Fruit fly (Drosophila melanogaster) whole organism, prepupa: ENCODE results near the gene CG33939.

Experiments used
- Blimp-1 ChIP-seq: fragments of 200-800 bp; sonication (Bioruptor generic); optimal IDR thresholded peaks from 3 replicates; lab custom pipeline; 2017; ENCODE audit warnings: missing biosample characterization, missing genetic modification characterization, mild to moderate bottlenecking, moderate library complexity, missing genetic modification reagents
- CG10631 ChIP-seq: fragments of 200-800 bp; sonication (Bioruptor generic); optimal IDR thresholded peaks from 2 replicates; lab custom pipeline; 2016; ENCODE audit warnings: missing biosample characterization, missing genetic modification characterization
- CG10669 ChIP-seq: fragments of 200-800 bp; sonication (Bioruptor generic); optimal IDR thresholded peaks from 3 replicates; lab custom pipeline; 2018; ENCODE audit warnings: missing biosample characterization, mild to moderate bottlenecking, missing genetic modification characterization, moderate library complexity
- CG11294 ChIP-seq: fragments of 200-800 bp; sonication (Bioruptor generic); IDR thresholded peaks from 2 replicates; pipeline ENCODE4 v1.3.6; 2022; ENCODE audit warnings: missing biosample characterization, missing genetic modification characterization
- CG11762 ChIP-seq: fragments of 200-800 bp; sonication (Bioruptor generic); optimal IDR thresholded peaks from 3 replicates; lab custom pipeline; 2016; ENCODE audit warnings: missing biosample characterization, missing genetic modification characterization; ENCODE audit not compliant: insufficient read depth
- CG15336 ChIP-seq: fragments of 200-800 bp; sonication (Bioruptor generic); IDR thresholded peaks from 2 replicates; pipeline ENCODE4 v1.3.6; 2022; ENCODE audit warnings: missing biosample characterization, missing genetic modification characterization
- CG32006 ChIP-seq: fragments of 200-800 bp; sonication (Bioruptor generic); optimal IDR thresholded peaks from 3 replicates; lab custom pipeline; 2017; ENCODE audit warnings: missing biosample characterization, mild to moderate bottlenecking, missing genetic modification characterization
- CG34406 ChIP-seq: fragments of 200-800 bp; sonication (Bioruptor generic); optimal IDR thresholded peaks from 3 replicates; lab custom pipeline; 2016; ENCODE audit warnings: missing biosample characterization, missing genetic modification characterization
- CG3919 ChIP-seq: fragments of 200-800 bp; sonication (Bioruptor generic); optimal IDR thresholded peaks from 3 replicates; lab custom pipeline; 2016; ENCODE audit warnings: missing biosample characterization, missing genetic modification characterization
- CG4318 ChIP-seq: fragments of 200-800 bp; sonication (Bioruptor generic); optimal IDR thresholded peaks from 3 replicates; lab custom pipeline; 2017; ENCODE audit warnings: missing biosample characterization, mild to moderate bottlenecking, missing genetic modification characterization
- CG6163 ChIP-seq: fragments of 200-800 bp; sonication (Bioruptor generic); IDR thresholded peaks from 3 replicates; pipeline ENCODE4 v1.3.6; 2022; ENCODE audit warnings: missing biosample characterization, missing genetic modification characterization
- CG6276 ChIP-seq: fragments of 200-800 bp; sonication (Bioruptor generic); optimal IDR thresholded peaks from 2 replicates; lab custom pipeline; 2017; ENCODE audit warnings: missing biosample characterization, mild to moderate bottlenecking, missing genetic modification characterization
- CG6792 ChIP-seq: fragments of 200-800 bp; sonication (Bioruptor generic); optimal IDR thresholded peaks from 3 replicates; lab custom pipeline; 2016; ENCODE audit warnings: missing biosample characterization, missing genetic modification characterization
- CG6808 ChIP-seq: fragments of 200-800 bp; sonication (Bioruptor generic); optimal IDR thresholded peaks from 3 replicates; lab custom pipeline; 2017; ENCODE audit warnings: missing biosample characterization, missing genetic modification characterization, mild to moderate bottlenecking, moderate library complexity, missing genetic modification reagents
- CG6854 ChIP-seq: fragments of 200-800 bp; sonication (Bioruptor generic); optimal IDR thresholded peaks from 2 replicates; lab custom pipeline; 2017; ENCODE audit warnings: missing biosample characterization, mild to moderate bottlenecking, missing genetic modification characterization
- CG8119 ChIP-seq: fragments of 200-800 bp; sonication (Bioruptor generic); IDR thresholded peaks from 3 replicates; pipeline ENCODE4 v1.3.6; 2022; ENCODE audit warnings: missing biosample characterization, missing genetic modification characterization
- CG8319 ChIP-seq: fragments of 200-800 bp; sonication (Bioruptor generic); optimal IDR thresholded peaks from 3 replicates; lab custom pipeline; 2016; ENCODE audit warnings: missing biosample characterization, missing genetic modification characterization
- CG9139 ChIP-seq: fragments of 200-800 bp; sonication (Bioruptor generic); optimal IDR thresholded peaks from 3 replicates; lab custom pipeline; 2017; ENCODE audit warnings: missing biosample characterization, mild to moderate bottlenecking, missing genetic modification characterization
- Eip75B ChIP-seq: fragments of 200-800 bp; sonication (Bioruptor generic); optimal IDR thresholded peaks from 3 replicates; lab custom pipeline; 2016; ENCODE audit warnings: missing biosample characterization, missing genetic modification characterization
- Eip78C ChIP-seq: fragments of 200-800 bp; sonication (Bioruptor generic); peaks from one replicate; lab custom pipeline; 2016; ENCODE audit warnings: missing biosample characterization, missing genetic modification characterization
- Eip93F ChIP-seq: fragments of 200-800 bp; sonication (Bioruptor generic); optimal IDR thresholded peaks from 2 replicates; lab custom pipeline; 2016; ENCODE audit warnings: missing biosample characterization, mild to moderate bottlenecking, missing genetic modification characterization
- Ets21C ChIP-seq: fragments of 200-800 bp; sonication (Bioruptor generic); optimal IDR thresholded peaks from 3 replicates; lab custom pipeline; 2016; ENCODE audit warnings: missing biosample characterization, missing genetic modification characterization
- Ets96B ChIP-seq: fragments of 200-800 bp; optimal IDR thresholded peaks from 2 replicates; lab custom pipeline; 2019; ENCODE audit warnings: missing biosample characterization, mild to moderate bottlenecking, missing genetic modification characterization, moderate library complexity
- Gug ChIP-seq: fragments of 200-800 bp; sonication (Bioruptor generic); IDR thresholded peaks from 2 replicates; pipeline ENCODE4 v1.3.6; 2022; ENCODE audit warnings: missing biosample characterization, missing genetic modification characterization
- Hr38 ChIP-seq: sonication (Bioruptor generic); optimal IDR thresholded peaks from 2 replicates; lab custom pipeline; 2016; ENCODE audit warnings: missing biosample characterization, missing genetic modification characterization
- Hr4 ChIP-seq: fragments of 200-800 bp; sonication (Bioruptor generic); optimal IDR thresholded peaks from 3 replicates; lab custom pipeline; 2016; ENCODE audit warnings: missing biosample characterization, missing genetic modification characterization
- Lpt ChIP-seq: fragments of 200-800 bp; sonication (Bioruptor generic); optimal IDR thresholded peaks from 3 replicates; lab custom pipeline; 2016; ENCODE audit warnings: missing biosample characterization, missing genetic modification characterization
- Met ChIP-seq: fragments of 200-800 bp; sonication (Bioruptor generic); optimal IDR thresholded peaks from 3 replicates; lab custom pipeline; 2016; ENCODE audit warnings: missing biosample characterization, missing genetic modification characterization
- OdsH ChIP-seq: fragments of 200-800 bp; sonication (Bioruptor generic); optimal IDR thresholded peaks from 3 replicates; lab custom pipeline; 2016; ENCODE audit warnings: missing biosample characterization, missing genetic modification characterization
- Smox ChIP-seq: fragments of 200-800 bp; sonication (Bioruptor generic); optimal IDR thresholded peaks from 3 replicates; lab custom pipeline; 2016; ENCODE audit warnings: missing biosample characterization, missing genetic modification characterization
- Sox14 ChIP-seq: fragments of 200-800 bp; sonication (Bioruptor generic); optimal IDR thresholded peaks from 3 replicates; lab custom pipeline; 2016; ENCODE audit warnings: missing biosample characterization, missing genetic modification characterization
- Sox15 ChIP-seq: fragments of 200-800 bp; sonication (Bioruptor generic); optimal IDR thresholded peaks from 3 replicates; lab custom pipeline; 2016; ENCODE audit warnings: missing biosample characterization, missing genetic modification characterization
- achi ChIP-seq: fragments of 200-800 bp; sonication (Bioruptor generic); optimal IDR thresholded peaks from 3 replicates; lab custom pipeline; 2016; ENCODE audit warnings: missing biosample characterization, missing genetic modification characterization
- acj6 ChIP-seq: fragments of 200-800 bp; sonication (Bioruptor generic); optimal IDR thresholded peaks from 3 replicates; lab custom pipeline; 2016; ENCODE audit warnings: missing biosample characterization, missing genetic modification characterization
- cyc ChIP-seq: fragments of 200-800 bp; sonication (Bioruptor generic); optimal IDR thresholded peaks from 3 replicates; lab custom pipeline; 2016; ENCODE audit warnings: missing biosample characterization, missing genetic modification characterization
- dac ChIP-seq: fragments of 200-800 bp; sonication (Bioruptor generic); optimal IDR thresholded peaks from 2 replicates; lab custom pipeline; 2017; ENCODE audit warnings: missing biosample characterization, mild to moderate bottlenecking, missing genetic modification characterization
- dsx ChIP-seq: fragments of 200-800 bp; optimal IDR thresholded peaks from 3 replicates; lab custom pipeline; 2019; ENCODE audit warnings: missing biosample characterization, mild to moderate bottlenecking, missing genetic modification characterization, moderate library complexity; ENCODE audit not compliant: poor library complexity, severe bottlenecking
- esn ChIP-seq: fragments of 200-800 bp; sonication (Bioruptor generic); optimal IDR thresholded peaks from 2 replicates; lab custom pipeline; 2016; ENCODE audit warnings: missing biosample characterization, mild to moderate bottlenecking, missing genetic modification characterization, moderate library complexity
- fd59A ChIP-seq: fragments of 200-800 bp; sonication (Bioruptor generic); optimal IDR thresholded peaks from 2 replicates; lab custom pipeline; 2017; ENCODE audit warnings: missing biosample characterization, mild to moderate bottlenecking, missing genetic modification characterization, missing genetic modification reagents
- fd85E ChIP-seq: fragments of 200-800 bp; sonication (Bioruptor generic); optimal IDR thresholded peaks from 3 replicates; lab custom pipeline; 2016; ENCODE audit warnings: missing biosample characterization, missing genetic modification characterization
- lz ChIP-seq: fragments of 200-800 bp; sonication (Bioruptor generic); optimal IDR thresholded peaks from 3 replicates; lab custom pipeline; 2016; ENCODE audit warnings: missing biosample characterization, missing genetic modification characterization
- net ChIP-seq: fragments of 200-800 bp; sonication (Bioruptor generic); optimal IDR thresholded peaks from 3 replicates; lab custom pipeline; 2016; ENCODE audit warnings: missing biosample characterization, missing genetic modification characterization
- pdm3 ChIP-seq: fragments of 200-800 bp; sonication (Bioruptor generic); optimal IDR thresholded peaks from 3 replicates; lab custom pipeline; 2016; ENCODE audit warnings: missing biosample characterization, missing genetic modification characterization
- salr ChIP-seq, 2 experiments: fragments of 200-800 bp; sonication (Bioruptor generic); optimal IDR thresholded peaks; 3 replicates each; lab custom pipeline; 2016 to 2018; ENCODE audit warnings: missing biosample characterization in 2 of 2, missing genetic modification characterization in 2 of 2, mild to moderate bottlenecking in 1 of 2
- spab ChIP-seq: fragments of 200-800 bp; sonication (Bioruptor generic); optimal IDR thresholded peaks from 2 replicates; lab custom pipeline; 2017; ENCODE audit warnings: missing biosample characterization, mild to moderate bottlenecking, missing genetic modification characterization, missing genetic modification reagents
- ss ChIP-seq, 2 experiments: fragments of 200-800 bp; sonication (Bioruptor generic); optimal IDR thresholded peaks; 2 replicates in 1 of 2; 3 replicates in 1 of 2; lab custom pipeline; 2017 to 2018; ENCODE audit warnings: mild to moderate bottlenecking in 2 of 2, missing biosample characterization in 2 of 2, missing genetic modification characterization in 2 of 2, moderate library complexity in 1 of 2
- svp ChIP-seq: fragments of 200-800 bp; sonication (Bioruptor generic); peaks from one replicate; lab custom pipeline; 2016; ENCODE audit warnings: missing biosample characterization, missing genetic modification characterization
- topi ChIP-seq: fragments of 200-800 bp; sonication (Bioruptor generic); optimal IDR thresholded peaks from 3 replicates; lab custom pipeline; 2016; ENCODE audit warnings: missing biosample characterization, missing genetic modification characterization
- vri ChIP-seq: fragments of 200-800 bp; sonication (Bioruptor generic); optimal IDR thresholded peaks from 3 replicates; lab custom pipeline; 2016; ENCODE audit warnings: missing biosample characterization, mild to moderate bottlenecking, missing genetic modification characterization

The CG33939 gene

dm6 chrX:19165144-19166011 lies 9.3 kb downstream of the CG33939 start (continued):
- TF ChIP-seq vri (GFP tag; lab: Kevin White, UChicago) = peak; percentile 67

dm6 chrX:19164726-19165125 lies 10.0 kb downstream of the CG33939 start:
- TF ChIP-seq CG6854 (GFP tag; lab: Kevin White, UChicago) (no peak), Sox15 (peak; percentile 45), svp (GFP tag; lab: Kevin White, UChicago) (peak; percentile 88), CG9139 (GFP tag; lab: Kevin White, UChicago) (no peak), CG11762 (GFP tag; lab: Kevin White, UChicago) (no peak), Hr38 (GFP tag; lab: Kevin White, UChicago) (no peak), Ets21C (peak; percentile 65), CG6163 (GFP tag; lab: Robert Waterston, UW) (no peak), pdm3 (peak; percentile 44), topi (GFP tag; lab: Kevin White, UChicago) (peak; percentile 62), Hr4 (GFP tag; lab: Kevin White, UChicago) (peak; percentile 39), CG32006 (GFP tag; lab: Kevin White, UChicago) (peak; percentile 41), spab (no peak), achi (GFP tag; lab: Kevin White, UChicago) (peak; percentile 24), salr (GFP tag; optimal IDR thresholded peaks at IDR 0.05; lab: Kevin White, UChicago) (no peak), Lpt (GFP tag; lab: Kevin White, UChicago) (no peak), lz (peak; percentile 75), dac (GFP tag; lab: Kevin White, UChicago) (no peak), CG3919 (no peak), Met (GFP tag; lab: Kevin White, UChicago) (peak; percentile 75), ss (GFP tag; optimal IDR thresholded peaks at IDR 0.05; lab: Kevin White, UChicago) (no peak), esn (GFP tag; lab: Kevin White, UChicago) (peak; percentile 79), CG11294 (GFP tag; lab: Robert Waterston, UW) (no peak), CG10669 (GFP tag; lab: Kevin White, UChicago) (no peak), Eip75B (GFP tag; lab: Kevin White, UChicago) (peak; percentile 40), acj6 (peak; percentile 47), OdsH (GFP tag; lab: Kevin White, UChicago) (peak; percentile 48), CG8319 (GFP tag; lab: Kevin White, UChicago) (no peak), Ets96B (tag; lab: Kevin White, UChicago) (no peak), CG6808 (GFP tag; lab: Kevin White, UChicago) (no peak), fd85E (GFP tag; lab: Kevin White, UChicago) (no peak), CG8119 (GFP tag; lab: Robert Waterston, UW) (no peak), CG4318 (GFP tag; lab: Kevin White, UChicago) (peak; percentile 19), CG6792 (GFP tag; lab: Kevin White, UChicago) (peak; percentile 53), Gug (GFP tag; lab: Robert Waterston, UW) (no peak), CG15336 (GFP tag; lab: Robert Waterston, UW) (no peak), cyc (GFP tag; lab: Kevin White, UChicago) (peak; percentile 52), Blimp-1 (GFP tag; lab: Kevin White, UChicago) (no peak), Smox (GFP tag; lab: Kevin White, UChicago) (peak; percentile 74), dsx (GFP tag; lab: Kevin White, UChicago) (no peak), Eip78C (GFP tag; lab: Kevin White, UChicago) (peak; percentile 80), CG6276 (no peak), net (peak; percentile 22), Sox14 (GFP tag; lab: Kevin White, UChicago) (peak; percentile 49), Eip93F (GFP tag; lab: Kevin White, UChicago) (no peak), CG10631 (GFP tag; lab: Kevin White, UChicago) (peak; percentile 46), CG34406 (peak; percentile 55), fd59A (GFP tag; lab: Kevin White, UChicago) (no peak)
